Fruit fly (Drosophila melanogaster) whole organism, prepupa: Measurements from ENCODE around the gene CG1986.

Experiments used
- Blimp-1 ChIP-seq: fragments of 200-800 bp; sonication (Bioruptor generic); optimal IDR thresholded peaks from 3 replicates; lab custom pipeline; 2017; ENCODE audit warnings: missing biosample characterization, missing genetic modification characterization, mild to moderate bottlenecking, moderate library complexity, missing genetic modification reagents
- CG10631 ChIP-seq: fragments of 200-800 bp; sonication (Bioruptor generic); optimal IDR thresholded peaks from 2 replicates; lab custom pipeline; 2016; ENCODE audit warnings: missing biosample characterization, missing genetic modification characterization
- CG10669 ChIP-seq: fragments of 200-800 bp; sonication (Bioruptor generic); optimal IDR thresholded peaks from 3 replicates; lab custom pipeline; 2018; ENCODE audit warnings: missing biosample characterization, mild to moderate bottlenecking, missing genetic modification characterization, moderate library complexity
- CG11762 ChIP-seq: fragments of 200-800 bp; sonication (Bioruptor generic); optimal IDR thresholded peaks from 3 replicates; lab custom pipeline; 2016; ENCODE audit warnings: missing biosample characterization, missing genetic modification characterization; ENCODE audit not compliant: insufficient read depth
- CG15336 ChIP-seq: fragments of 200-800 bp; sonication (Bioruptor generic); IDR thresholded peaks from 2 replicates; pipeline ENCODE4 v1.3.6; 2022; ENCODE audit warnings: missing biosample characterization, missing genetic modification characterization
- CG1621 ChIP-seq: fragments of 200-800 bp; sonication (Bioruptor generic); optimal IDR thresholded peaks from 3 replicates; lab custom pipeline; 2018; ENCODE audit warnings: missing biosample characterization, mild to moderate bottlenecking, missing genetic modification characterization
- CG16779 ChIP-seq: fragments of 200-800 bp; sonication (Bioruptor generic); optimal IDR thresholded peaks from 3 replicates; lab custom pipeline; 2017; ENCODE audit warnings: missing biosample characterization, mild to moderate bottlenecking, missing genetic modification characterization
- CG32006 ChIP-seq: fragments of 200-800 bp; sonication (Bioruptor generic); optimal IDR thresholded peaks from 3 replicates; lab custom pipeline; 2017; ENCODE audit warnings: missing biosample characterization, mild to moderate bottlenecking, missing genetic modification characterization
- CG34406 ChIP-seq: fragments of 200-800 bp; sonication (Bioruptor generic); optimal IDR thresholded peaks from 3 replicates; lab custom pipeline; 2016; ENCODE audit warnings: missing biosample characterization, missing genetic modification characterization
- CG3919 ChIP-seq: fragments of 200-800 bp; sonication (Bioruptor generic); optimal IDR thresholded peaks from 3 replicates; lab custom pipeline; 2016; ENCODE audit warnings: missing biosample characterization, missing genetic modification characterization
- CG6163 ChIP-seq: fragments of 200-800 bp; sonication (Bioruptor generic); IDR thresholded peaks from 3 replicates; pipeline ENCODE4 v1.3.6; 2022; ENCODE audit warnings: missing biosample characterization, missing genetic modification characterization
- CG6276 ChIP-seq: fragments of 200-800 bp; sonication (Bioruptor generic); optimal IDR thresholded peaks from 2 replicates; lab custom pipeline; 2017; ENCODE audit warnings: missing biosample characterization, mild to moderate bottlenecking, missing genetic modification characterization
- CG6792 ChIP-seq: fragments of 200-800 bp; sonication (Bioruptor generic); optimal IDR thresholded peaks from 3 replicates; lab custom pipeline; 2016; ENCODE audit warnings: missing biosample characterization, missing genetic modification characterization
- CG6854 ChIP-seq: fragments of 200-800 bp; sonication (Bioruptor generic); optimal IDR thresholded peaks from 2 replicates; lab custom pipeline; 2017; ENCODE audit warnings: missing biosample characterization, mild to moderate bottlenecking, missing genetic modification characterization
- CG7368 ChIP-seq: fragments of 200-800 bp; sonication (Bioruptor generic); optimal IDR thresholded peaks from 3 replicates; lab custom pipeline; 2016; ENCODE audit warnings: missing biosample characterization, missing genetic modification characterization
- CG8119 ChIP-seq: fragments of 200-800 bp; sonication (Bioruptor generic); IDR thresholded peaks from 3 replicates; pipeline ENCODE4 v1.3.6; 2022; ENCODE audit warnings: missing biosample characterization, missing genetic modification characterization
- CG8319 ChIP-seq: fragments of 200-800 bp; sonication (Bioruptor generic); optimal IDR thresholded peaks from 3 replicates; lab custom pipeline; 2016; ENCODE audit warnings: missing biosample characterization, missing genetic modification characterization
- CG9139 ChIP-seq: fragments of 200-800 bp; sonication (Bioruptor generic); optimal IDR thresholded peaks from 3 replicates; lab custom pipeline; 2017; ENCODE audit warnings: missing biosample characterization, mild to moderate bottlenecking, missing genetic modification characterization
- Eip78C ChIP-seq: fragments of 200-800 bp; sonication (Bioruptor generic); peaks from one replicate; lab custom pipeline; 2016; ENCODE audit warnings: missing biosample characterization, missing genetic modification characterization
- Ets21C ChIP-seq: fragments of 200-800 bp; sonication (Bioruptor generic); optimal IDR thresholded peaks from 3 replicates; lab custom pipeline; 2016; ENCODE audit warnings: missing biosample characterization, missing genetic modification characterization
- Gug ChIP-seq: fragments of 200-800 bp; sonication (Bioruptor generic); IDR thresholded peaks from 2 replicates; pipeline ENCODE4 v1.3.6; 2022; ENCODE audit warnings: missing biosample characterization, missing genetic modification characterization
- Hr38 ChIP-seq: sonication (Bioruptor generic); optimal IDR thresholded peaks from 2 replicates; lab custom pipeline; 2016; ENCODE audit warnings: missing biosample characterization, missing genetic modification characterization
- Lpt ChIP-seq: fragments of 200-800 bp; sonication (Bioruptor generic); optimal IDR thresholded peaks from 3 replicates; lab custom pipeline; 2016; ENCODE audit warnings: missing biosample characterization, missing genetic modification characterization
- Met ChIP-seq: fragments of 200-800 bp; sonication (Bioruptor generic); optimal IDR thresholded peaks from 3 replicates; lab custom pipeline; 2016; ENCODE audit warnings: missing biosample characterization, missing genetic modification characterization
- OdsH ChIP-seq: fragments of 200-800 bp; sonication (Bioruptor generic); optimal IDR thresholded peaks from 3 replicates; lab custom pipeline; 2016; ENCODE audit warnings: missing biosample characterization, missing genetic modification characterization
- Smox ChIP-seq: fragments of 200-800 bp; sonication (Bioruptor generic); optimal IDR thresholded peaks from 3 replicates; lab custom pipeline; 2016; ENCODE audit warnings: missing biosample characterization, missing genetic modification characterization
- Sox14 ChIP-seq: fragments of 200-800 bp; sonication (Bioruptor generic); optimal IDR thresholded peaks from 3 replicates; lab custom pipeline; 2016; ENCODE audit warnings: missing biosample characterization, missing genetic modification characterization
- Sox15 ChIP-seq: fragments of 200-800 bp; sonication (Bioruptor generic); optimal IDR thresholded peaks from 3 replicates; lab custom pipeline; 2016; ENCODE audit warnings: missing biosample characterization, missing genetic modification characterization
- acj6 ChIP-seq: fragments of 200-800 bp; sonication (Bioruptor generic); optimal IDR thresholded peaks from 3 replicates; lab custom pipeline; 2016; ENCODE audit warnings: missing biosample characterization, missing genetic modification characterization
- dac ChIP-seq: fragments of 200-800 bp; sonication (Bioruptor generic); optimal IDR thresholded peaks from 2 replicates; lab custom pipeline; 2017; ENCODE audit warnings: missing biosample characterization, mild to moderate bottlenecking, missing genetic modification characterization
- dsx ChIP-seq: fragments of 200-800 bp; optimal IDR thresholded peaks from 3 replicates; lab custom pipeline; 2019; ENCODE audit warnings: missing biosample characterization, mild to moderate bottlenecking, missing genetic modification characterization, moderate library complexity; ENCODE audit not compliant: poor library complexity, severe bottlenecking
- eg ChIP-seq: fragments of 200-800 bp; sonication (Bioruptor generic); IDR thresholded peaks from 3 replicates; pipeline ENCODE4 v1.3.6; 2022; ENCODE audit warnings: missing biosample characterization, missing genetic modification characterization
- esn ChIP-seq: fragments of 200-800 bp; sonication (Bioruptor generic); optimal IDR thresholded peaks from 2 replicates; lab custom pipeline; 2016; ENCODE audit warnings: missing biosample characterization, mild to moderate bottlenecking, missing genetic modification characterization, moderate library complexity
- fd59A ChIP-seq: fragments of 200-800 bp; sonication (Bioruptor generic); optimal IDR thresholded peaks from 2 replicates; lab custom pipeline; 2017; ENCODE audit warnings: missing biosample characterization, mild to moderate bottlenecking, missing genetic modification characterization, missing genetic modification reagents
- fkh ChIP-seq: fragments of 200-800 bp; sonication (Bioruptor generic); optimal IDR thresholded peaks from 3 replicates; lab custom pipeline; 2017; ENCODE audit warnings: missing biosample characterization, mild to moderate bottlenecking, missing genetic modification characterization, moderate library complexity
- lz ChIP-seq: fragments of 200-800 bp; sonication (Bioruptor generic); optimal IDR thresholded peaks from 3 replicates; lab custom pipeline; 2016; ENCODE audit warnings: missing biosample characterization, missing genetic modification characterization
- net ChIP-seq: fragments of 200-800 bp; sonication (Bioruptor generic); optimal IDR thresholded peaks from 3 replicates; lab custom pipeline; 2016; ENCODE audit warnings: missing biosample characterization, missing genetic modification characterization
- pdm3 ChIP-seq: fragments of 200-800 bp; sonication (Bioruptor generic); optimal IDR thresholded peaks from 3 replicates; lab custom pipeline; 2016; ENCODE audit warnings: missing biosample characterization, missing genetic modification characterization
- spab ChIP-seq: fragments of 200-800 bp; sonication (Bioruptor generic); optimal IDR thresholded peaks from 2 replicates; lab custom pipeline; 2017; ENCODE audit warnings: missing biosample characterization, mild to moderate bottlenecking, missing genetic modification characterization, missing genetic modification reagents
- ss ChIP-seq, 2 experiments: fragments of 200-800 bp; sonication (Bioruptor generic); optimal IDR thresholded peaks; 2 replicates in 1 of 2; 3 replicates in 1 of 2; lab custom pipeline; 2017 to 2018; ENCODE audit warnings: mild to moderate bottlenecking in 2 of 2, missing biosample characterization in 2 of 2, missing genetic modification characterization in 2 of 2, moderate library complexity in 1 of 2
- svp ChIP-seq: fragments of 200-800 bp; sonication (Bioruptor generic); peaks from one replicate; lab custom pipeline; 2016; ENCODE audit warnings: missing biosample characterization, missing genetic modification characterization
- topi ChIP-seq: fragments of 200-800 bp; sonication (Bioruptor generic); optimal IDR thresholded peaks from 3 replicates; lab custom pipeline; 2016; ENCODE audit warnings: missing biosample characterization, missing genetic modification characterization
- vri ChIP-seq: fragments of 200-800 bp; sonication (Bioruptor generic); optimal IDR thresholded peaks from 3 replicates; lab custom pipeline; 2016; ENCODE audit warnings: missing biosample characterization, mild to moderate bottlenecking, missing genetic modification characterization

The CG1986 gene

dm6 chrX:9881746-9882145, 29.2 kb downstream of the CG1986 start, which contains the start of gene CG9689:
TSS of gene CG9689 (plus strand) at chrX:9881953.
- TF ChIP-seq Sox15 (GFP tag; lab: Kevin White, UChicago) (no peak), svp (no peak), ss (GFP tag; optimal IDR thresholded peaks at IDR 0.05; lab: Kevin White, UChicago) (no peak), Gug (GFP tag; lab: Robert Waterston, UW) (no peak), net (GFP tag; lab: Kevin White, UChicago) (no peak), eg (0 out of 3 replicates have a peak, but pooled peaks have one; percentile 20), CG34406 (GFP tag; lab: Kevin White, UChicago) (no peak), CG9139 (GFP tag; lab: Kevin White, UChicago) (no peak), CG8119 (GFP tag; lab: Robert Waterston, UW) (no peak), Lpt (GFP tag; lab: Kevin White, UChicago) (peak; percentile 36), Sox14 (no peak), CG8319 (GFP tag; lab: Kevin White, UChicago) (no peak), CG15336 (GFP tag; lab: Robert Waterston, UW) (peak; percentile 15; the same call in 1 of the 2 replicates), fkh (no peak), CG7368 (GFP tag; lab: Kevin White, UChicago) (no peak), spab (GFP tag; lab: Kevin White, UChicago) (no peak), CG6276 (GFP tag; lab: Kevin White, UChicago) (no peak), CG16779 (tag; lab: Kevin White, UChicago) (no peak), CG1621 (tag; lab: Kevin White, UChicago) (peak; percentile 24), Smox (no peak), CG10631 (GFP tag; lab: Kevin White, UChicago) (no peak), pdm3 (GFP tag; lab: Kevin White, UChicago) (no peak), vri (GFP tag; lab: Kevin White, UChicago) (no peak), dac (GFP tag; lab: Kevin White, UChicago) (no peak), OdsH (GFP tag; lab: Kevin White, UChicago) (no peak), lz (no peak), CG11762 (GFP tag; lab: Kevin White, UChicago) (no peak), fd59A (GFP tag; lab: Kevin White, UChicago) (no peak), acj6 (no peak), Blimp-1 (GFP tag; lab: Kevin White, UChicago) (no peak), topi (GFP tag; lab: Kevin White, UChicago) (no peak), Eip78C (GFP tag; lab: Kevin White, UChicago) (peak; percentile 73), Hr38 (GFP tag; lab: Kevin White, UChicago) (no peak), dsx (GFP tag; lab: Kevin White, UChicago) (no peak), CG6854 (GFP tag; lab: Kevin White, UChicago) (peak; percentile 1), Met (GFP tag; lab: Kevin White, UChicago) (no peak), CG3919 (peak; percentile 9), Ets21C (GFP tag; lab: Kevin White, UChicago) (no peak), CG32006 (GFP tag; lab: Kevin White, UChicago) (no peak), CG6163 (GFP tag; lab: Robert Waterston, UW) (no peak), CG6792 (GFP tag; lab: Kevin White, UChicago) (no peak), CG10669 (GFP tag; lab: Kevin White, UChicago) (no peak), esn (GFP tag; lab: Kevin White, UChicago) (no peak)
